Worm (Caenorhabditis elegans) whole organism, mixed stage, embryonic: ENCODE measurements around the gene C35D10.17.

Experiments
- M03D4.4 ChIP-seq: sonication (generic microtip); optimal IDR thresholded peaks from 2 replicates; lab custom pipeline; 2017; ENCODE audit warnings: mild to moderate bottlenecking, missing genetic modification characterization, missing compliant biosample characterization
- bed-3 ChIP-seq: fragments of 200-800 bp; sonication (Bioruptor generic); optimal IDR thresholded peaks from 3 replicates; lab custom pipeline; 2018; ENCODE audit warnings: mild to moderate bottlenecking, missing genetic modification characterization, moderate library complexity, missing compliant biosample characterization
- blmp-1 ChIP-seq: fragments of 150-350 bp; optimal IDR thresholded peaks from 2 replicates; lab custom pipeline; 2014; ENCODE audit warnings: missing biosample characterization, missing genetic modification characterization
- ceh-39 ChIP-seq: fragments of 150-350 bp; optimal IDR thresholded peaks from 2 replicates; lab custom pipeline; 2014; ENCODE audit warnings: missing biosample characterization, missing genetic modification characterization
- ceh-43 ChIP-seq: fragments of 200-800 bp; sonication (Bioruptor generic); optimal IDR thresholded peaks from 2 replicates; lab custom pipeline; 2018; ENCODE audit warnings: mild to moderate bottlenecking, missing genetic modification characterization, moderate library complexity, missing compliant biosample characterization
- ceh-83 ChIP-seq: fragments of 200-800 bp; sonication (Bioruptor generic); optimal IDR thresholded peaks from 2 replicates; lab custom pipeline; 2018; ENCODE audit warnings: mild to moderate bottlenecking, missing genetic modification characterization, missing compliant biosample characterization
- ces-1 ChIP-seq: fragments of 150-350 bp; optimal IDR thresholded peaks from 2 replicates; lab custom pipeline; 2014; ENCODE audit warnings: missing biosample characterization, missing genetic modification reagents, missing genetic modification characterization
- cnd-1 ChIP-seq: fragments of 200-800 bp; sonication (Bioruptor generic); optimal IDR thresholded peaks from 2 replicates; lab custom pipeline; 2018; ENCODE audit warnings: mild to moderate bottlenecking, missing genetic modification characterization, missing compliant biosample characterization
- drap-1 ChIP-seq: fragments of 200-800 bp; sonication (Bioruptor generic); optimal IDR thresholded peaks from 3 replicates; lab custom pipeline; 2018; ENCODE audit warnings: mild to moderate bottlenecking, missing genetic modification characterization, missing compliant biosample characterization
- elt-1 ChIP-seq: sonication (generic microtip); optimal IDR thresholded peaks from 2 replicates; lab custom pipeline; 2017; ENCODE audit warnings: missing genetic modification characterization, mild to moderate bottlenecking, missing compliant biosample characterization, antibody characterized with exemption, moderate library complexity, borderline replicate concordance; ENCODE audit not compliant: insufficient read depth
- elt-3 ChIP-seq: fragments of 150-350 bp; optimal IDR thresholded peaks from 2 replicates; lab custom pipeline; 2014; ENCODE audit warnings: missing biosample characterization, missing genetic modification characterization
- flh-1 ChIP-seq: fragments of 200-800 bp; sonication (Bioruptor generic); optimal IDR thresholded peaks from 2 replicates; lab custom pipeline; 2018; ENCODE audit warnings: mild to moderate bottlenecking, missing genetic modification characterization, moderate library complexity, missing compliant biosample characterization
- ham-2 ChIP-seq: fragments of 200-800 bp; sonication (Bioruptor generic); optimal IDR thresholded peaks from 2 replicates; lab custom pipeline; 2018; ENCODE audit warnings: mild to moderate bottlenecking, missing genetic modification characterization, missing compliant biosample characterization
- hlh-1 ChIP-seq: fragments of 150-350 bp; optimal IDR thresholded peaks from 2 replicates; lab custom pipeline; 2014; ENCODE audit warnings: missing biosample characterization, missing genetic modification reagents, missing genetic modification characterization
- lin-13 ChIP-seq: fragments of 150-350 bp; optimal IDR thresholded peaks from 2 replicates; lab custom pipeline; 2014; ENCODE audit warnings: missing biosample characterization, missing genetic modification characterization
- lin-32 ChIP-seq: fragments of 200-800 bp; sonication (Bioruptor generic); optimal IDR thresholded peaks from 2 replicates; lab custom pipeline; 2018; ENCODE audit warnings: mild to moderate bottlenecking, missing genetic modification characterization, missing compliant biosample characterization
- lsy-2 ChIP-seq: fragments of 150-350 bp; optimal IDR thresholded peaks from 2 replicates; lab custom pipeline; 2014; ENCODE audit warnings: missing biosample characterization, missing genetic modification characterization
- mab-5 ChIP-seq: fragments of 150-350 bp; optimal IDR thresholded peaks from 2 replicates; lab custom pipeline; 2014; ENCODE audit warnings: missing biosample characterization, missing genetic modification characterization
- mep-1 ChIP-seq: fragments of 150-350 bp; optimal IDR thresholded peaks from 2 replicates; lab custom pipeline; 2017; ENCODE audit warnings: missing biosample characterization, missing genetic modification reagents, missing genetic modification characterization, inconsistent platforms
- mls-2 ChIP-seq: sonication (generic microtip); optimal IDR thresholded peaks from 2 replicates; lab custom pipeline; 2016; ENCODE audit warnings: mild to moderate bottlenecking, missing genetic modification characterization, moderate library complexity, missing compliant biosample characterization
- nhr-12 ChIP-seq: fragments of 150-350 bp; optimal IDR thresholded peaks from 2 replicates; lab custom pipeline; 2014; ENCODE audit warnings: missing biosample characterization, missing genetic modification characterization
- nhr-2 ChIP-seq: fragments of 150-350 bp; optimal IDR thresholded peaks from 2 replicates; lab custom pipeline; 2014; ENCODE audit warnings: missing biosample characterization, missing genetic modification characterization
- nhr-237 ChIP-seq: fragments of 150-350 bp; optimal IDR thresholded peaks from 2 replicates; lab custom pipeline; 2014; ENCODE audit warnings: missing biosample characterization, missing genetic modification characterization
- nhr-28 ChIP-seq: fragments of 150-350 bp; optimal IDR thresholded peaks from 2 replicates; lab custom pipeline; 2014; ENCODE audit warnings: missing biosample characterization, missing genetic modification characterization
- nhr-76 ChIP-seq: sonication (generic microtip); optimal IDR thresholded peaks from 2 replicates; lab custom pipeline; 2017; ENCODE audit warnings: missing biosample characterization, missing genetic modification characterization
- pha-4 ChIP-seq: fragments of 150-350 bp; optimal IDR thresholded peaks from 2 replicates; lab custom pipeline; 2018; ENCODE audit warnings: missing biosample characterization, missing genetic modification reagents, missing genetic modification characterization
- sem-2 ChIP-seq: fragments of 200-800 bp; sonication (Bioruptor generic); optimal IDR thresholded peaks from 2 replicates; lab custom pipeline; 2018; ENCODE audit warnings: mild to moderate bottlenecking, missing genetic modification characterization, missing compliant biosample characterization
- snpc-4 ChIP-seq: fragments of 150-350 bp; optimal IDR thresholded peaks from 2 replicates; lab custom pipeline; 2014; ENCODE audit warnings: missing biosample characterization, missing genetic modification characterization
- sptf-1 ChIP-seq: sonication (generic microtip); optimal IDR thresholded peaks from 2 replicates; lab custom pipeline; 2017; ENCODE audit warnings: mild to moderate bottlenecking, missing genetic modification characterization, moderate library complexity, missing compliant biosample characterization
- tbx-8 ChIP-seq: fragments of 200-800 bp; sonication (Bioruptor generic); optimal IDR thresholded peaks from 2 replicates; lab custom pipeline; 2018; ENCODE audit warnings: mild to moderate bottlenecking, missing genetic modification characterization, moderate library complexity, missing compliant biosample characterization
- unc-120 ChIP-seq: sonication (generic microtip); optimal IDR thresholded peaks from 2 replicates; lab custom pipeline; 2017; ENCODE audit warnings: missing genetic modification characterization, missing compliant biosample characterization; ENCODE audit not compliant: poor library complexity, severe bottlenecking
- unc-39 ChIP-seq: fragments of 150-350 bp; optimal IDR thresholded peaks from 2 replicates; lab custom pipeline; 2014; ENCODE audit warnings: missing biosample characterization, missing genetic modification characterization
- unc-62 ChIP-seq: fragments of 150-350 bp; optimal IDR thresholded peaks from 2 replicates; lab custom pipeline; 2014; ENCODE audit warnings: missing biosample characterization, missing genetic modification reagents, missing genetic modification characterization
- zip-8 ChIP-seq: fragments of 150-350 bp; optimal IDR thresholded peaks from 2 replicates; lab custom pipeline; 2014; ENCODE audit warnings: missing biosample characterization, missing genetic modification characterization
- ztf-11 ChIP-seq: fragments of 150-350 bp; optimal IDR thresholded peaks from 2 replicates; lab custom pipeline; 2014; ENCODE audit warnings: missing biosample characterization, missing genetic modification characterization

C35D10.17 gene

DNA sequence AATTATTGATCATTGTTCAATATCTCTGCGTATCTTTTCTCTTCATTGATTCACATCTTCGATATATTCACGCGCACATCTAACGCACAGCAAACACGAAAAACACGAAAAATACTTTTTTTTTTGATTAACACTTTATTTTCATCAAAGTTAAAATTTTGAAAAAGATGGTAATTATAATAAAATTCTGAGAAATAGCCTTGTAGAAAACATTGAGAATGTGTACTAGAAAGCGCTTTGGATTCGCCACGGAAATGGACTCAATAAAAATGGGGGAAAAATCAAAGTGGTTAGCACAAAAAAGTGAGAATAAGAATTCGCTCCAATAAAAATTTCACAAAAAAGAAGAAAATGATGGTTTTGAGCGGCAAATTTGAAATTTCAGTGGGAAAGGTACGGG is 26.7 kb downstream of the C35D10.17 start, which contains the start of gene F26F4.6:
Gene F26F4.6, minus strand, starts transcription at position 101 of the 400 bp plus-strand sequence.
- TF ChIP-seq pha-4 (tag; lab: Kevin White, UChicago), result no peak
- no peak for TF ChIP-seq mep-1 (tag; lab: Kevin White, UChicago)
- no peak for TF ChIP-seq flh-1 (GFP tag; lab: Kevin White, UChicago)
- no peak for TF ChIP-seq zip-8 (tag; lab: Kevin White, UChicago)
- no peak for TF ChIP-seq elt-1 (tag; lab: Kevin White, UChicago)

DNA sequence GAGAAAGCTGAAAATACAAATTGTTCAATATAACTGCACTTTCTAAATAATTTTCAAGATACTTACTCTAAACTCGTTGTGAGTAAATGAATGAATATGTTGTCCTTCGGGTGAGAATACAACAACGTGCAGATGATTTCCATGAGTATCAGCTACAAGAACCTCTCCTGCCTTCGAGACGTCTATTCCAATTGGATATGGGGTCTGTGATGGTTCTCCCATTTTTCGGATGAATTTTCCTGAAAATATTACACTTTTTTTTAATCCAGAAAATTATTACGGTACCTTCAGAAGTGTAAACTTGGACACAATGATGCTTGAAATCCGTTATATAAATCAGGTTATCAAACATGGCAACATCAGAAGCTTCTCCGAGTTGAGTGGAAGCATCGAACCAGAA is 28.5 kb downstream of the C35D10.17 start:
- TF ChIP-seq sem-2 (GFP tag; lab: Kevin White, UChicago) (no peak), ceh-43 (GFP tag; lab: Kevin White, UChicago) (no peak), unc-120 (tag; lab: Kevin White, UChicago) (no peak), mep-1 (tag; lab: Kevin White, UChicago) (no peak)

DNA sequence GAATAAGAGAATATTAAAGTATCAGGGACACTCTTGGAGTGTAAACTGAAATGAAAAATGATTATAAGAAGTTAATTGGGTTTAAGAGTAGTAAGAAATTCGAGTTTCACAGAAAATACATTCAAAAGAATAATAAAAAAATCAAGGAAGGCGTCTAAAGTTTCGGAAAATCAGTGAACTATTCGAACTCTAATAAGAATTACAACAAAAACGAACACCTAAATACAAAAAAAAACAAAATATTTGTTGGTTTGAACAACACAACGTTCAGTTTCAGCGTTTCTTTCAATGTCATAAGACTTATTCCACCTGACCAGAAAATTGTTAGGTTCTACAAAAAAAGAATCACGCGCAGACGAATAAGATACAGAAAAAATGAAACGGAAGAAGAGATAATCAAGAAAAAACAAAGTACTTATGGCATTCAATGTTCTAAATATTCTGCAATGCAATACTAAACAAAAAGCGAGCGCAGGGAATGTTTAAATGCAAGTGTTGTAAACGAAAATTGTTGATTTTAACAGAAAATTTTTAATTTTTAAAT is 32.2 kb downstream of the C35D10.17 start, which contains the start of gene nhl-2:
Gene nhl-2, minus strand, starts transcription at position 51 of the 544 bp plus-strand sequence.
- TF ChIP-seq zip-8 (tag; lab: Kevin White, UChicago) (no peak), M03D4.4 (tag; lab: Kevin White, UChicago) (no peak), pha-4 (tag; lab: Kevin White, UChicago) (no peak), bed-3 (GFP tag; lab: Kevin White, UChicago) (no peak), nhr-12 (no peak), sptf-1 (no peak), elt-1 (tag; lab: Kevin White, UChicago) (no peak), unc-39 (tag; lab: Kevin White, UChicago) (no peak), mab-5 (tag; lab: Kevin White, UChicago) (no peak), ham-2 (GFP tag; lab: Kevin White, UChicago) (no peak), lin-13 (tag; lab: Kevin White, UChicago) (no peak), flh-1 (GFP tag; lab: Kevin White, UChicago) (no peak), unc-120 (tag; lab: Kevin White, UChicago) (no peak), ztf-11 (no peak), ces-1 (no peak), unc-62 (GFP tag; lab: Kevin White, UChicago) (no peak), lin-32 (GFP tag; lab: Kevin White, UChicago) (no peak), blmp-1 (tag; lab: Kevin White, UChicago) (no peak), cnd-1 (tag; lab: Kevin White, UChicago) (no peak), mls-2 (tag; lab: Kevin White, UChicago) (no peak)

DNA sequence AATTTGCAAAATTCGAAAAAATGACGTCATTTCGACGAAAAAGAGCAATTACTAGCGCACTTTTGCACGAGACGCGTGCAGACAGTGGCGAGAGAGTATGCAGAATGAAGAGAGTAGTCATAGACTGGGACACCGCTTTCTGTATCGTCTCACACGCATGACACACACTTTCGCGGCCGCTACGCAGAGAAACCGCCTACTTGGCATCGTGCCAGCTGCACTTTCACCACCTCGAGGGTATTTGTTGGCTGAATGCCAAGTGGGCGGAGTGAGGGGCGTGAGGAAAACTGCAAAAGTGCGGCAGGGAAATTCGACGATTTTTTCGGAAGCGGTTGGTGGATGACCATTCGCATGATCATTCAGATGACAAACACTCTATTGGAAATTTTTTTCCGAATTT is 32.9 kb downstream of the C35D10.17 start:
- TF ChIP-seq nhr-2 (tag; lab: Kevin White, UChicago) (peak; percentile 50), unc-120 (tag; lab: Kevin White, UChicago) (peak; percentile 89), lsy-2 (tag; lab: Kevin White, UChicago) (peak; percentile 88), nhr-237 (tag; lab: Kevin White, UChicago) (peak; percentile 97), snpc-4 (tag; lab: Kevin White, UChicago) (no peak), ceh-43 (GFP tag; lab: Kevin White, UChicago) (peak; percentile 52), drap-1 (GFP tag; lab: Kevin White, UChicago) (peak; percentile 84), M03D4.4 (tag; lab: Kevin White, UChicago) (peak; percentile 86), pha-4 (tag; lab: Kevin White, UChicago) (peak; percentile 98), ham-2 (GFP tag; lab: Kevin White, UChicago) (peak; percentile 92), elt-1 (tag; lab: Kevin White, UChicago) (no peak), zip-8 (tag; lab: Kevin White, UChicago) (peak; percentile 42), nhr-76 (tag; lab: Kevin White, UChicago) (peak; percentile 29), elt-3 (tag; lab: Kevin White, UChicago) (peak; percentile 69), unc-62 (GFP tag; lab: Kevin White, UChicago) (peak; percentile 95), cnd-1 (tag; lab: Kevin White, UChicago) (peak; percentile 86), blmp-1 (tag; lab: Kevin White, UChicago) (peak; percentile 89), unc-39 (tag; lab: Kevin White, UChicago) (peak; percentile 47), mab-5 (tag; lab: Kevin White, UChicago) (peak; percentile 61), lin-32 (GFP tag; lab: Kevin White, UChicago) (peak; percentile 30), mep-1 (tag; lab: Kevin White, UChicago) (peak; percentile 96), flh-1 (GFP tag; lab: Kevin White, UChicago) (no peak), hlh-1 (tag; lab: Kevin White, UChicago) (peak; percentile 84), bed-3 (GFP tag; lab: Kevin White, UChicago) (no peak), ceh-39 (tag; lab: Kevin White, UChicago) (peak; percentile 85), sptf-1 (peak; percentile 88), sem-2 (GFP tag; lab: Kevin White, UChicago) (no peak), mls-2 (tag; lab: Kevin White, UChicago) (peak; percentile 83), ztf-11 (peak; percentile 91), lin-13 (tag; lab: Kevin White, UChicago) (peak; percentile 91), nhr-12 (peak; percentile 72), ces-1 (peak; percentile 84), ceh-83 (GFP tag; lab: Kevin White, UChicago) (no peak), nhr-28 (no peak), tbx-8 (GFP tag; lab: Kevin White, UChicago) (peak; percentile 41)
